Worm (Caenorhabditis elegans): ENCODE results near the gene W04E12.9.
"Not testable (repeated sequence)": the region's sequence is repeated elsewhere in the genome, so short reads cannot be mapped to it uniquely, and the experiment has no call there.

W04E12.9 gene

DNA sequence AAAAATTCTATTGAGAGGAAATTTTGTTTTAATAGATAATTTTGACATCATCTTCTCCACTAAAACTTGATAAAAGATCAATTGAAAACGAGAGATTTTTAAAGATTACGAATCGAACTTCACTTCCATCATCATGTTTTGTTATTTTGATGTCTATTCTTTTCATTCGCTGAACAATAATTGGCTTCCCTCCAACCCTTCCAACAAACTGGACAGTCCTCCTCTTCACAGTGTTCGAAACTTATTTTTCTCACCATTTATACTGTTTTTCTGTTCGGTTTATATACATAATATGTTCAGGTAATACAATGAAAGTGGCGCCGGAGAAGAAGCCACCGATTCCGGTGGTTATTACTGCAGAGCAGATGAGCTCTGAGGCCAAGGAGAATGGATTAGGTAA, 4.4 kb downstream of the W04E12.9 start, which contains the start of gene M162.5:
Gene M162.5, plus strand, starts transcription at position 301 of the 400 bp plus-strand sequence.
- no peak for TF ChIP-seq aptf-3 (GFP tag; IDR thresholded peaks at IDR 0.05)

- no peak for TF ChIP-seq ceh-40 (GFP tag; IDR thresholded peaks at IDR 0.05)
- TF ChIP-seq nfyb-1 (GFP tag; IDR thresholded peaks at IDR 0.05): peak; percentile 86
These were observed 11.4 kb downstream of the W04E12.9 start for ce11 chrV:19767719-19768118.

- peak; percentile 64 for TF ChIP-seq madf-6 (GFP tag; IDR thresholded peaks at IDR 0.05)
- not testable (repeated sequence) for TF ChIP-seq snpc-4 (GFP tag; optimal IDR thresholded peaks at IDR 0.05)
- TF ChIP-seq snpc-4 (tag; optimal IDR thresholded peaks at IDR 0.05): peak in 1 of 4 experiments; percentile 56
- TF ChIP-seq lsl-1 (GFP tag; optimal IDR thresholded peaks at IDR 0.05): peak; percentile 19
- TF ChIP-seq hrde-1 (tag; optimal IDR thresholded peaks at IDR 0.05; ENCODE audit: borderline replicate concordance): peak; percentile 2
- peak; percentile 60 for TF ChIP-seq unc-130 (GFP tag; optimal IDR thresholded peaks at IDR 0.05)
- peak; percentile 65 for TF ChIP-seq hmg-1.2 (GFP tag; IDR thresholded peaks at IDR 0.05)
- peak; percentile 86 for TF ChIP-seq xnd-1 (tag; optimal IDR thresholded peaks at IDR 0.05)
- peak; percentile 32; the same call in 1 of the 2 replicates for TF ChIP-seq D2030.7 (GFP tag; IDR thresholded peaks at IDR 0.05)
These were observed 14.5 kb downstream of the W04E12.9 start for ce11 chrV:19770837-19771236.

ce11 chrV:19771660-19772059, 15.3 kb downstream of the W04E12.9 start, which contains the start of gene M162.15:
Gene M162.15, minus strand, starts transcription at chrV:19771760.
- TF ChIP-seq lag-1 (GFP tag; IDR thresholded peaks at IDR 0.05) (no peak), chd-7 (tag; optimal IDR thresholded peaks at IDR 0.05) (no peak), pbrm-1 (GFP tag; IDR thresholded peaks at IDR 0.05) (no peak), lsy-27 (tag; optimal IDR thresholded peaks at IDR 0.05; ENCODE audit: borderline replicate concordance, insufficient read depth) (no peak), ceh-91 (GFP tag; IDR thresholded peaks at IDR 0.05) (no peak), F22D6.2 (tag; optimal IDR thresholded peaks at IDR 0.05) (no peak), tbp1 (GFP tag; optimal IDR thresholded peaks at IDR 0.05) (no peak), ceh-100 (GFP tag; IDR thresholded peaks at IDR 0.05) (no peak), zim-3 (tag; optimal IDR thresholded peaks at IDR 0.05) (no peak)

ce11 chrV:19777227-19777626, 20.9 kb downstream of the W04E12.9 start, which contains the start of gene fbxa-118:
Gene fbxa-118, minus strand, starts transcription at chrV:19777327.
- no peak for TF ChIP-seq C06A6.2 (GFP tag; conservative IDR thresholded peaks at IDR 0.05)

ce11 chrV:19778608-19779007, 22.3 kb downstream of the W04E12.9 start, which contains the start of gene fbxa-194:
Gene fbxa-194, minus strand, starts transcription at chrV:19778708.
- TF ChIP-seq F10E7.11 (tag; optimal IDR thresholded peaks at IDR 0.05): no peak

ce11 chrV:19779220-19779619, 22.9 kb downstream of the W04E12.9 start:
- peak; percentile 91 for TF ChIP-seq hsf-1 (GFP tag; IDR thresholded peaks at IDR 0.05)
- TF ChIP-seq rec-8 (tag; optimal IDR thresholded peaks at IDR 0.05): no peak

ce11 chrV:19783829-19784228, 27.5 kb downstream of the W04E12.9 start, which contains the start of gene srt-45:
Gene srt-45, plus strand, starts transcription at chrV:19784129.
- TF ChIP-seq F55B11.4 (tag; optimal IDR thresholded peaks at IDR 0.05; ENCODE audit: borderline replicate concordance, insufficient read depth) (no peak), atf-7 (tag; optimal IDR thresholded peaks at IDR 0.05) (no peak), F52B5.7 (tag; optimal IDR thresholded peaks at IDR 0.05) (no peak), zfh-2 (GFP tag; conservative IDR thresholded peaks at IDR 0.05) (no peak), tlf-1 (GFP tag; optimal IDR thresholded peaks at IDR 0.05) (no peak), mxl-1 (tag; optimal IDR thresholded peaks at IDR 0.05) (no peak), athp-1 (tag; optimal IDR thresholded peaks at IDR 0.05) (no peak)

All from whole organism, young adult.